Worm (Caenorhabditis elegans) whole organism, L2 larva: ENCODE data around the gene ZK1086.3.

Source experiments
- aly-2 ChIP-seq: fragments of 150-350 bp; optimal IDR thresholded peaks from 2 replicates; lab custom pipeline; 2014; ENCODE audit warnings: missing biosample characterization, missing genetic modification characterization
- crh-2 ChIP-seq: sonication (generic microtip); optimal IDR thresholded peaks from 2 replicates; lab custom pipeline; 2017; ENCODE audit warnings: missing biosample characterization, missing genetic modification characterization
- lin-13 ChIP-seq: fragments of 150-350 bp; optimal IDR thresholded peaks from 2 replicates; lab custom pipeline; 2014; ENCODE audit warnings: missing biosample characterization, missing genetic modification reagents, missing genetic modification characterization
- unc-39 ChIP-seq: fragments of 150-350 bp; optimal IDR thresholded peaks from 2 replicates; lab custom pipeline; 2014; ENCODE audit warnings: missing biosample characterization, missing genetic modification characterization

DNA sequence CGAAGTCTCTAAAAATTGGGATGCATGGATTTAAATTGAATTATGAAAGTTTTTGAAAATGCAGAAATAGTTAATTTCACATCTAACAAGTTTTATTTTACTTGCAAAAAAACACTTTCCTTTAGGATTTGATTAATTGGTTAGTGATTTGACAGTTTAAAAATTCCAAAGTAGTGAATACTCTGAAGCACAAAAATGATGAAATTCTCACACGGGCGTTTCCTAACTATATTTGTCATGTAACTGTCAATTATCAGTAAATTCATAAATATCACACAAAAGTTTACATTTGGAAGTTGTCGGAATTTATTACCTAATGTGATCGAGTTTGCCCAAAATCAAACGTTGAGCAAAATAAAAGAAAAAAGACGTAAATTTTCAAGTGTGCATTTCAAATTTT is 20.5 kb downstream of the ZK1086.3 start:
- TF ChIP-seq crh-2 (tag; lab: Kevin White, UChicago) (no peak), unc-39 (tag; lab: Kevin White, UChicago) (no peak), lin-13 (GFP tag; lab: Kevin White, UChicago) (no peak), aly-2 (tag; lab: Kevin White, UChicago) (no peak)
